Fruit fly (Drosophila melanogaster): Measurements from ENCODE around the gene Msp300.

Msp300 gene

dm6 chr2L:5238567-5238925 lies 137.9 kb downstream of the Msp300 start (continued):
- TF ChIP-seq CG9797 (GFP tag; optimal IDR thresholded peaks at IDR 0.05) (no peak), CG18476 (GFP tag; optimal IDR thresholded peaks at IDR 0.05) (no peak), CG16815 (GFP tag; optimal IDR thresholded peaks at IDR 0.05) (no peak), Dad (GFP tag; optimal IDR thresholded peaks at IDR 0.05) (no peak), CG14014 (GFP tag; IDR thresholded peaks at IDR 0.05) (no peak), CG17328 (GFP tag; IDR thresholded peaks at IDR 0.05) (no peak), CG10366 (GFP tag; IDR thresholded peaks at IDR 0.05) (peak; percentile 5; the same call in 1 of the 2 replicates), Doc2 (GFP tag; IDR thresholded peaks at IDR 0.05) (no peak), CG1603 (tag; optimal IDR thresholded peaks at IDR 0.05) (no peak)

DNA sequence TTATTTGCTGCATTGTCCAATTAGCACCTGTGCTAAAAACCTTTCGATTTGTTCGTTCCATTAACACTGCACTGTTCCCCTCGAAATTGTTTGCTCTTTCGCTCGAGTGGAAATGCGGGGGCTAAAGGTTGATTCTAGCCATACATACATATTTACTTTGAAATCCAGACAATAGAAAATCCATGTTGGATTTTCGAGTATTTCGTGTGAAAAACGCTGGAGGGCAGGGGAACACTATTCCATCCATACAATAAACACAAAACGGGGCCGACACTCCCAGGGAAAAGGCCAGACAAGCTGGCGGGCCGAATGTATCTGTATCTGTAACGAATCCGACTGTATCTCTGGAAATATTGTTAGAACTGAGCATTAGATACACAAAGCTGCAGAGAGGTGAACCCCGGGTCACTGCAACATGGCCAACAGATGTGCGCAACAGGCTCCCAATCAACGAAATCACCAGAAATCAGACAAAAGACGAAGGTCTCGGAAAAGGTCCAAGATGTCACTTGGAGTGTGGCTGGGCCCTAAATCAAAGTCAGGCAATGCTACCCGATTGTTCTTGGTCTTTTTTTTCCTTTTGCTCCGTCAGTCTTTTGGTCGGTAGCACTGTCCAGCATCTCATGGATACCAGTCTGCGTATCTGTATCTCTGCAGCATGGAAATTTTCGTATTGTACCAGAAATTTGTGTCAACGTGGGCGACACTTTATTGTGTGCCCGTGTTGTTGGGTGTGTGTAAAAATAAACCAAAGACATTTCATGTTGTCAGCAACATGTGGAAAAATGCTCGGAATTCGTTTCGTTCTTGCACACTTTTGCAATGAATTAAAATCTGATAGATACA lies 139.0 kb downstream of the Msp300 start:
- TF ChIP-seq ab (GFP tag; optimal IDR thresholded peaks at IDR 0.05) (no peak), H2.0 (GFP tag; IDR thresholded peaks at IDR 0.05) (no peak), CG9215 (GFP tag; IDR thresholded peaks at IDR 0.05) (no peak), CG2202 (tag; optimal IDR thresholded peaks at IDR 0.05) (peak; percentile 16), Meics (GFP tag; optimal IDR thresholded peaks at IDR 0.05) (peak; percentile 1), CG10565 (GFP tag; optimal IDR thresholded peaks at IDR 0.05) (no peak), caup (GFP tag; optimal IDR thresholded peaks at IDR 0.05; ENCODE audit: severe bottlenecking) (no peak), Bdp1 (GFP tag; optimal IDR thresholded peaks at IDR 0.05) (no peak), bab2 (GFP tag; optimal IDR thresholded peaks at IDR 0.05) (no peak), Med (GFP tag) (peak; percentile 78), CG10543 (GFP tag; optimal IDR thresholded peaks at IDR 0.05) (no peak), CG10209 (GFP tag; optimal IDR thresholded peaks at IDR 0.05) (no peak), CG2712 (tag; optimal IDR thresholded peaks at IDR 0.05) (no peak), CG6689 (GFP tag; IDR thresholded peaks at IDR 0.05) (no peak), stc (GFP tag; IDR thresholded peaks at IDR 0.05) (no peak), cad (GFP tag; optimal IDR thresholded peaks at IDR 0.05) (peak; percentile 53), CG7839 (tag; optimal IDR thresholded peaks at IDR 0.05) (no peak), Side (GFP tag; optimal IDR thresholded peaks at IDR 0.05) (no peak), Dip2 (GFP tag; IDR thresholded peaks at IDR 0.05) (no peak), CG17912 (GFP tag; optimal IDR thresholded peaks at IDR 0.05) (no peak), sima (GFP tag; optimal IDR thresholded peaks at IDR 0.05) (no peak), CG18764 (GFP tag; optimal IDR thresholded peaks at IDR 0.05) (no peak), E2f1 (GFP tag; IDR thresholded peaks at IDR 0.05) (no peak), Dp (GFP tag; optimal IDR thresholded peaks at IDR 0.05) (no peak), Antp (GFP tag; optimal IDR thresholded peaks at IDR 0.05) (no peak), Hr78 (GFP tag; optimal IDR thresholded peaks at IDR 0.05) (peak in 1 of 2 experiments; percentile 75), CG11398 (GFP tag; optimal IDR thresholded peaks at IDR 0.05) (no peak), jing (GFP tag; optimal IDR thresholded peaks at IDR 0.05) (no peak), unpg (GFP tag; optimal IDR thresholded peaks at IDR 0.05) (no peak), rib (GFP tag; IDR thresholded peaks at IDR 0.05) (no peak), lab (GFP tag; optimal IDR thresholded peaks at IDR 0.05) (no peak), Hr51 (GFP tag; optimal IDR thresholded peaks at IDR 0.05) (no peak), cg (GFP tag; optimal IDR thresholded peaks at IDR 0.05) (peak; percentile 13), CG15011 (GFP tag; optimal IDR thresholded peaks at IDR 0.05) (no peak), Dbx (GFP tag; IDR thresholded peaks at IDR 0.05) (no peak), Dll (GFP tag; IDR thresholded peaks at IDR 0.05; ENCODE audit: partially characterized antibody) (no peak), CG15269 (tag; optimal IDR thresholded peaks at IDR 0.05) (no peak), tll (GFP tag; optimal IDR thresholded peaks at IDR 0.05) (peak in 1 of 2 experiments; percentile 6), Spps (tag; optimal IDR thresholded peaks at IDR 0.05) (no peak)

Measured in whole organism, embryonic.